Worm (Caenorhabditis elegans) whole organism, L2 larva: ENCODE data around the gene txt-8.
"Not testable (repeated sequence)": the region's sequence is repeated elsewhere in the genome, so short reads cannot be mapped to it uniquely, and the experiment has no call there.

Experiments used
- C34F6.9 ChIP-seq: fragments of 150-350 bp; optimal IDR thresholded peaks from 2 replicates; lab custom pipeline; 2014; ENCODE audit warnings: missing biosample characterization, missing genetic modification characterization
- F13H6.1 ChIP-seq: sonication (generic microtip); optimal IDR thresholded peaks from 2 replicates; lab custom pipeline; 2016; ENCODE audit warnings: missing genetic modification characterization, missing compliant biosample characterization
- Y55F3AM.14 ChIP-seq: fragments of 200-800 bp; sonication (Bioruptor generic); optimal IDR thresholded peaks from 2 replicates; lab custom pipeline; 2018; ENCODE audit warnings: mild to moderate bottlenecking, missing genetic modification characterization, missing compliant biosample characterization
- ZK546.5 ChIP-seq: sonication (generic microtip); optimal IDR thresholded peaks from 2 replicates; lab custom pipeline; 2017; ENCODE audit warnings: missing biosample characterization, missing genetic modification characterization
- aly-2 ChIP-seq: fragments of 150-350 bp; optimal IDR thresholded peaks from 2 replicates; lab custom pipeline; 2014; ENCODE audit warnings: missing biosample characterization, missing genetic modification characterization
- ama-1 ChIP-seq: fragments of 150-350 bp; optimal IDR thresholded peaks from 2 replicates; lab custom pipeline; 2018; ENCODE audit warnings: inconsistent platforms
- ceh-16 ChIP-seq: fragments of 150-350 bp; optimal IDR thresholded peaks from 2 replicates; lab custom pipeline; 2014; ENCODE audit warnings: missing biosample characterization, missing genetic modification characterization
- ceh-82 ChIP-seq: fragments of 150-350 bp; optimal IDR thresholded peaks from 2 replicates; lab custom pipeline; 2014; ENCODE audit warnings: missing biosample characterization, missing genetic modification characterization
- crh-2 ChIP-seq: sonication (generic microtip); optimal IDR thresholded peaks from 2 replicates; lab custom pipeline; 2017; ENCODE audit warnings: missing biosample characterization, missing genetic modification characterization
- egl-27 ChIP-seq: sonication (generic microtip); optimal IDR thresholded peaks from 3 replicates; lab custom pipeline; 2017; ENCODE audit warnings: missing biosample characterization, missing genetic modification reagents, missing genetic modification characterization
- elt-3 ChIP-seq: sonication (generic microtip); optimal IDR thresholded peaks from 2 replicates; lab custom pipeline; 2017; ENCODE audit warnings: missing biosample characterization, missing genetic modification characterization
- fos-1 ChIP-seq: fragments of 150-350 bp; optimal IDR thresholded peaks from 2 replicates; lab custom pipeline; 2014; ENCODE audit warnings: missing biosample characterization, missing genetic modification characterization
- gmeb-1 ChIP-seq: fragments of 150-350 bp; optimal IDR thresholded peaks from 2 replicates; lab custom pipeline; 2014; ENCODE audit warnings: missing biosample characterization, missing genetic modification characterization
- lin-11 ChIP-seq: fragments of 150-350 bp; sonication (generic microtip); optimal IDR thresholded peaks from 2 replicates; lab custom pipeline; 2014; ENCODE audit warnings: missing biosample characterization, missing genetic modification characterization, inconsistent platforms, mixed read lengths
- lin-13 ChIP-seq: fragments of 150-350 bp; optimal IDR thresholded peaks from 2 replicates; lab custom pipeline; 2014; ENCODE audit warnings: missing biosample characterization, missing genetic modification reagents, missing genetic modification characterization
- lin-39 ChIP-seq: fragments of 150-350 bp; optimal IDR thresholded peaks from 2 replicates; lab custom pipeline; 2014; ENCODE audit warnings: missing biosample characterization, missing genetic modification reagents, missing genetic modification characterization
- lsy-2 ChIP-seq, 2 experiments: fragments of 150-350 bp in 1 of 2; sonication (generic microtip) in 1 of 2; optimal IDR thresholded peaks; 2 replicates each; lab custom pipeline; 2014 to 2017; ENCODE audit warnings: missing biosample characterization in 2 of 2, missing genetic modification characterization in 2 of 2
- mab-5 ChIP-seq: fragments of 150-350 bp; optimal IDR thresholded peaks from 2 replicates; lab custom pipeline; 2014; ENCODE audit warnings: missing biosample characterization, missing genetic modification characterization
- mdl-1 ChIP-seq, 2 experiments: fragments of 150-350 bp in 1 of 2; sonication (generic microtip) in 1 of 2; optimal IDR thresholded peaks; 2 replicates each; lab custom pipeline; 2017; ENCODE audit warnings: missing biosample characterization in 2 of 2, missing genetic modification characterization in 2 of 2
- nhr-10 ChIP-seq: sonication (generic microtip); optimal IDR thresholded peaks from 2 replicates; lab custom pipeline; 2017; ENCODE audit warnings: missing biosample characterization, missing genetic modification characterization
- nhr-12 ChIP-seq: fragments of 150-350 bp; optimal IDR thresholded peaks from 2 replicates; lab custom pipeline; 2014; ENCODE audit warnings: missing biosample characterization, missing genetic modification characterization
- nhr-129 ChIP-seq: fragments of 150-350 bp; optimal IDR thresholded peaks from 2 replicates; lab custom pipeline; 2014; ENCODE audit warnings: missing biosample characterization, missing genetic modification characterization
- nhr-21 ChIP-seq: fragments of 150-350 bp; optimal IDR thresholded peaks from 2 replicates; lab custom pipeline; 2014; ENCODE audit warnings: missing biosample characterization, missing genetic modification characterization
- nhr-237 ChIP-seq: fragments of 150-350 bp; optimal IDR thresholded peaks from 2 replicates; lab custom pipeline; 2014; ENCODE audit warnings: missing biosample characterization, missing genetic modification characterization
- nhr-25 ChIP-seq: fragments of 150-350 bp; sonication (generic microtip); optimal IDR thresholded peaks from 3 replicates; lab custom pipeline; 2014; ENCODE audit warnings: missing biosample characterization, missing genetic modification characterization
- nhr-6 ChIP-seq: fragments of 150-350 bp; optimal IDR thresholded peaks from 2 replicates; lab custom pipeline; 2014; ENCODE audit warnings: missing biosample characterization, missing genetic modification characterization
- nhr-77 ChIP-seq: fragments of 150-350 bp; optimal IDR thresholded peaks from 2 replicates; lab custom pipeline; 2014; ENCODE audit warnings: missing biosample characterization, missing genetic modification characterization
- peb-1 ChIP-seq: fragments of 150-350 bp; optimal IDR thresholded peaks from 2 replicates; lab custom pipeline; 2014; ENCODE audit warnings: missing biosample characterization, missing genetic modification characterization
- sem-4 ChIP-seq: fragments of 150-350 bp; optimal IDR thresholded peaks from 2 replicates; lab custom pipeline; 2014; ENCODE audit warnings: missing biosample characterization, missing genetic modification reagents, missing genetic modification characterization
- skn-1 ChIP-seq: sonication (generic microtip); optimal IDR thresholded peaks from 2 replicates; lab custom pipeline; 2017; ENCODE audit warnings: missing biosample characterization, missing genetic modification characterization
- sma-3 ChIP-seq: sonication (generic microtip); optimal IDR thresholded peaks from 2 replicates; lab custom pipeline; 2016; ENCODE audit warnings: missing genetic modification reagents, missing genetic modification characterization, missing compliant biosample characterization
- snpc-4 ChIP-seq: fragments of 150-350 bp; optimal IDR thresholded peaks from 2 replicates; lab custom pipeline; 2014; ENCODE audit warnings: missing biosample characterization, missing genetic modification characterization
- unc-39 ChIP-seq: fragments of 150-350 bp; optimal IDR thresholded peaks from 2 replicates; lab custom pipeline; 2014; ENCODE audit warnings: missing biosample characterization, missing genetic modification characterization
- unc-62 ChIP-seq: fragments of 150-350 bp; optimal IDR thresholded peaks from 2 replicates; lab custom pipeline; 2014; ENCODE audit warnings: missing biosample characterization, missing genetic modification reagents, missing genetic modification characterization
- zag-1 ChIP-seq: fragments of 150-350 bp; optimal IDR thresholded peaks from 2 replicates; lab custom pipeline; 2014; ENCODE audit warnings: missing biosample characterization, missing genetic modification characterization
- ztf-1 ChIP-seq: fragments of 200-800 bp; sonication (Bioruptor generic); conservative IDR thresholded peaks from 2 replicates; pipeline ENCODE4 v1.3.6; 2022; ENCODE audit warnings: missing genetic modification characterization, missing compliant biosample characterization
- ztf-11 ChIP-seq: sonication (generic microtip); optimal IDR thresholded peaks from 2 replicates; lab custom pipeline; 2017; ENCODE audit warnings: missing biosample characterization, missing genetic modification characterization
- ztf-4 ChIP-seq: fragments of 150-350 bp; optimal IDR thresholded peaks from 2 replicates; lab custom pipeline; 2014; ENCODE audit warnings: missing biosample characterization, missing genetic modification characterization

The txt-8 gene

ce11 chrV:18397814-18398213, 16.3 kb upstream of the txt-8 start, which contains the start of gene Y51A2B.16:
TSS of gene Y51A2B.16 (minus strand) at chrV:18397914.
- TF ChIP-seq ztf-11 (tag; lab: Kevin White, UChicago) (no peak), Y55F3AM.14 (no peak), ama-1 (lab: Kevin White, UChicago) (no peak), nhr-77 (no peak), nhr-6 (tag; lab: Kevin White, UChicago) (no peak), lin-13 (GFP tag; lab: Kevin White, UChicago) (no peak), unc-62 (no peak), snpc-4 (no peak), unc-39 (tag; lab: Kevin White, UChicago) (no peak)
- TF ChIP-seq, all 48 proteins: peak for 0

ce11 chrV:18402743-18403142, 11.4 kb upstream of the txt-8 start:
- TF ChIP-seq ztf-4 (tag; lab: Kevin White, UChicago), result no peak
- no peak for TF ChIP-seq nhr-12 (tag; lab: Kevin White, UChicago)
- no peak for TF ChIP-seq lin-39
- no peak for TF ChIP-seq ceh-82 (tag; lab: Kevin White, UChicago)
- TF ChIP-seq mab-5, result no peak
- TF ChIP-seq nhr-21 (tag; lab: Kevin White, UChicago), result no peak
- TF ChIP-seq sem-4 (tag; lab: Kevin White, UChicago), result no peak
- TF ChIP-seq mdl-1 (tag; optimal IDR thresholded peaks at IDR 0.05; lab: Kevin White, UChicago), result no peak
- TF ChIP-seq gmeb-1, result no peak
- no peak for TF ChIP-seq crh-2 (tag; lab: Kevin White, UChicago)
- TF ChIP-seq aly-2 (tag; lab: Kevin White, UChicago), result no peak
- no peak for TF ChIP-seq peb-1 (tag; lab: Kevin White, UChicago)
- TF ChIP-seq sma-3, result no peak
- TF ChIP-seq nhr-10, result no peak
- TF ChIP-seq ZK546.5 (tag; lab: Kevin White, UChicago), result no peak
- TF ChIP-seq Y55F3AM.14, result no peak

- TF ChIP-seq nhr-129, aly-2, egl-27 (tag; lab: Kevin White, UChicago): not testable (repeated sequence)
Observed at ce11 chrV:18404767-18405166, 9.4 kb upstream of the txt-8 start, which contains the start of gene srh-209. TSS of gene srh-209 (minus strand) at chrV:18404867.

ce11 chrV:18410142-18410541, 4.0 kb upstream of the txt-8 start, which contains the start of gene srh-207:
TSS of gene srh-207 (minus strand) at chrV:18410242.
- TF ChIP-seq nhr-129 (tag; lab: Kevin White, UChicago) (no peak), nhr-237 (tag; lab: Kevin White, UChicago) (no peak), nhr-25 (tag; lab: Kevin White, UChicago) (no peak), ceh-82 (tag; lab: Kevin White, UChicago) (no peak), ztf-1 (GFP tag; lab: Robert Waterston, UW) (no peak), nhr-10 (no peak), sem-4 (tag; lab: Kevin White, UChicago) (no peak), elt-3 (tag; lab: Kevin White, UChicago) (no peak), ZK546.5 (tag; lab: Kevin White, UChicago) (no peak), Y55F3AM.14 (no peak), ceh-16 (no peak), lsy-2 (tag; optimal IDR thresholded peaks at IDR 0.05; lab: Kevin White, UChicago) (no peak), ztf-11 (tag; lab: Kevin White, UChicago) (no peak)

- peak; percentile 1 for TF ChIP-seq fos-1 (tag; lab: Kevin White, UChicago)
- TF ChIP-seq mab-5, result no peak
Observed at ce11 chrV:18412351-18412750, 1.8 kb upstream of the txt-8 start.

- TF ChIP-seq nhr-10 (no peak), zag-1 (no peak), F13H6.1 (tag; lab: Kevin White, UChicago) (no peak), skn-1 (tag; lab: Kevin White, UChicago) (no peak), lin-11 (tag; lab: Kevin White, UChicago) (no peak), lsy-2 (tag; optimal IDR thresholded peaks at IDR 0.05; lab: Kevin White, UChicago) (no peak), nhr-129 (tag; lab: Kevin White, UChicago) (no peak), fos-1 (tag; lab: Kevin White, UChicago) (no peak), nhr-12 (tag; lab: Kevin White, UChicago) (no peak), nhr-6 (tag; lab: Kevin White, UChicago) (no peak), ztf-11 (tag; lab: Kevin White, UChicago) (no peak), C34F6.9 (tag; lab: Kevin White, UChicago) (no peak), unc-62 (no peak)
Observed at ce11 chrV:18412887-18413286, 1.3 kb upstream of the txt-8 start, which contains the start of gene ZK262.2. TSS of gene ZK262.2 (minus strand) at chrV:18412987.
